Fruit fly (Drosophila melanogaster) Kc167 (cell line): ENCODE measurements around the gene nub.

Experiments used
- Myc ChIP-seq: fragments of >200 bp; optimal IDR thresholded peaks from 2 replicates; lab custom pipeline; 2017; ENCODE audit warnings: missing external identifiers
- Sin3A ChIP-seq: fragments of >200 bp; optimal IDR thresholded peaks from 2 replicates; lab custom pipeline; 2018; ENCODE audit warnings: missing external identifiers
- h ChIP-seq: fragments of >200 bp; optimal IDR thresholded peaks from 3 replicates; lab custom pipeline; 2018; ENCODE audit warnings: missing external identifiers
- psq ChIP-seq: fragments of >200 bp; optimal IDR thresholded peaks from 2 replicates; lab custom pipeline; 2017; ENCODE audit warnings: missing external identifiers

DNA sequence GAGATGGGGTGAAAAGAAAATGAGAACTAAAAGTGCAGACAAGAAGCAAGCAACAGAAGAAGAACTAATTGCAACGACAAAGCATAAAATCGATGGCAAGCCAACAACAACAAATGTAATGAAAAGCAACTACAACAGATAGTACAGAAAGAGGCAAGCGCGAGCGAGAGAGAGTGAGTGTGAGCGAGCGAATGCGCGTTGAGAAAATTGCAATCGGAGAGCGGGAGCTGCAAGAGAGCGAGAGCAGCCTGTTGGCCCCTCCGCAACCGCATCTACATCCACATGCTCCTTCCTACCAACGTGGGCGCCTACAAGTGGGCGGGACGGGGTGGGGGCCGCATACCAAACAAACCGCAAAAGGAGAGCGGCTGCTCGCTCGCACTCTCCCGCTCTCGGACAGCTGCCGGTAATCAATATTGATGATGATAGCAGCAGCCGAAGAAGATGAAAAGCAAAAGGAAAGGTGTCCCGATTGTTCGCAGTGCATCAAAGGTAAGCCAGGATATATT is 44.3 kb upstream of the nub start:
- no peak for TF ChIP-seq Sin3A (lab: Kevin White, UChicago)
- TF ChIP-seq h: no peak
- no peak for TF ChIP-seq psq (lab: Kevin White, UChicago)
- no peak for TF ChIP-seq Myc
